Fruit fly (Drosophila melanogaster): Measurements from ENCODE around the gene SmB.
A peak's percentile ranks its signal among the peaks of the same experiment; 100 is the strongest.

Gene SmB

DNA sequence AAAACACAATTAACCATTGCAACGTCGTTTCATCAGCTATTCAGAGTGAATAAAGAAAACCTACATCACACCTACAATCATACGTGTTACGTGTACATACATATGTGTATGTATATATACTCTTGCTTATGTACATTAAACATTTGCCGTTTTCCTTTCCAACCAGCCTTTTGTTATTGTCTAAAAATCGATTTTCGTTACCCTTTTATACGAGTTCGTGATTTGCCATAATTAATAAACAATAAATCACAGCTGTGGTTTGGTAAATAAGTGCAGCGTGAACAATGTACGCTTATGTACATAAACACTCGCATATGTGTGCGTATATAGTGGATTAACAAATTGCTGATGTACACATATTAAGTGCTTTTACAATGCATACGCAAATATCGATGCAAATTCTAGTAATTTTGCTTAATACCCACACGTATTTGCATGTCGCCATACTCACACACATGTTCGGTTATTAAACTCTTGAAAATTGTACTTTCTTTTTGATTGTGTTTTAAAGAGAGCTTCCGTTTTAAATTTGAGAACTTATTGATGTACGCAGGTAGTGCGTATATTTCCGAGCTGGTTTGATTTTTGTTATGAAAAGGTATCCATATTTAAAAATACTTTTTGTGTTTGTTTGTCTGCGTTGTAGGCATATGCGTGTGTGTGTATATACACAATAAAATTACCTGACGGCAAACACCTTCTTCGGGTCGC is 29.4 kb downstream of the SmB start (continued):
- peak; percentile 42 for TF ChIP-seq wek (GFP tag; optimal IDR thresholded peaks at IDR 0.05)
- no peak for TF ChIP-seq yki (optimal IDR thresholded peaks at IDR 0.05)
- TF ChIP-seq CG12299 (tag; optimal IDR thresholded peaks at IDR 0.05) = peak; percentile 23
- TF ChIP-seq cg (GFP tag; optimal IDR thresholded peaks at IDR 0.05) = peak; percentile 84
- TF ChIP-seq YL-1 (GFP tag; optimal IDR thresholded peaks at IDR 0.05) = peak; percentile 17
- TF ChIP-seq sens-2 (GFP tag; IDR thresholded peaks at IDR 0.05) = no peak
- no peak for TF ChIP-seq Stat92E (GFP tag; optimal IDR thresholded peaks at IDR 0.05)
- TF ChIP-seq tll (GFP tag; optimal IDR thresholded peaks at IDR 0.05) = peak in 1 of 2 experiments; percentile 30
- no peak for TF ChIP-seq croc (GFP tag; conservative IDR thresholded peaks at IDR 0.05)
- no peak for TF ChIP-seq H2.0 (GFP tag; IDR thresholded peaks at IDR 0.05)
- TF ChIP-seq CG14014 (GFP tag; IDR thresholded peaks at IDR 0.05) = peak; percentile 27; the same call in 1 of the 2 replicates
- TF ChIP-seq CG3281 (GFP tag; optimal IDR thresholded peaks at IDR 0.05) = peak; percentile 5
- TF ChIP-seq CG11504 (tag; optimal IDR thresholded peaks at IDR 0.05) = no peak
- TF ChIP-seq CG30020 (tag; optimal IDR thresholded peaks at IDR 0.05) = peak; percentile 59
- TF ChIP-seq CG1233 (GFP tag; optimal IDR thresholded peaks at IDR 0.05) = peak; percentile 1
- TF ChIP-seq emc (GFP tag; optimal IDR thresholded peaks at IDR 0.05) = no peak
- TF ChIP-seq corto (GFP tag; optimal IDR thresholded peaks at IDR 0.05) = peak; percentile 9
- peak; percentile 13 for TF ChIP-seq mirr (GFP tag; optimal IDR thresholded peaks at IDR 0.05)
- TF ChIP-seq CG32767 (GFP tag; IDR thresholded peaks at IDR 0.05) = peak; percentile 19; the same call in 1 of the 2 replicates
- TF ChIP-seq Bdp1 (GFP tag; optimal IDR thresholded peaks at IDR 0.05) = no peak
- 0 out of 2 replicates have a peak, but pooled peaks have one; percentile 17 for TF ChIP-seq tna (GFP tag; IDR thresholded peaks at IDR 0.05; ENCODE audit: partially characterized antibody)
- no peak for TF ChIP-seq CG4282 (GFP tag; optimal IDR thresholded peaks at IDR 0.05)
- no peak for TF ChIP-seq CG11695 (GFP tag; IDR thresholded peaks at IDR 0.05)
- no peak for TF ChIP-seq cwo (GFP tag; optimal IDR thresholded peaks at IDR 0.05)

DNA sequence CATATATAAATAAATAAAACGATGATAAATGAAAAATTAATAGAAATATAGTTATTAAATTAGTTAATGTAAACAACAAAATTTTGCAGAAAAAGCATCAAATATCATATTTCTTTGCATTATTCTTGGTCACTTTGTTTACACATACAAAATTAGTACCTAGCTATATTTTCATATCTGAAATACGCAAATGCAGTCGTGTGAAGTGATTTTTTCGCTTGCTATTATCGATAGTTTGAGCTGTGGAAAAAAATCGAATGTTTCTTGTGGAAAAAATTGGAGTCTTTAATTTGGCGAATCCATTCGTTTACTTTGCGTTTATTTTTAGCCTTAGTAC is 30.0 kb downstream of the SmB start, which contains the start of gene Cnot4:
TSS of gene Cnot4 (plus strand) at position 229 of the 337 bp plus-strand sequence.
- TF ChIP-seq Six4 (GFP tag; optimal IDR thresholded peaks at IDR 0.05) (no peak), hth (optimal IDR thresholded peaks at IDR 0.05) (no peak), CG3847 (GFP tag; IDR thresholded peaks at IDR 0.05) (no peak), CG4730 (GFP tag; IDR thresholded peaks at IDR 0.05) (no peak), cato (GFP tag; optimal IDR thresholded peaks at IDR 0.05; ENCODE audit: borderline replicate concordance) (no peak), pum (GFP tag; optimal IDR thresholded peaks at IDR 0.05) (no peak), Rfx (GFP tag; IDR thresholded peaks at IDR 0.05) (no peak), chinmo (GFP tag; IDR thresholded peaks at IDR 0.05; ENCODE audit: partially characterized antibody) (no peak), Hr39 (optimal IDR thresholded peaks at IDR 0.05) (no peak), CG9817 (tag; optimal IDR thresholded peaks at IDR 0.05) (no peak), CG12769 (tag; optimal IDR thresholded peaks at IDR 0.05) (no peak), CG9609 (GFP tag; optimal IDR thresholded peaks at IDR 0.05) (no peak), pfk (GFP tag; optimal IDR thresholded peaks at IDR 0.05) (no peak), D19A (tag; optimal IDR thresholded peaks at IDR 0.05) (no peak), Fer1 (GFP tag; optimal IDR thresholded peaks at IDR 0.05) (no peak), Taf1 (GFP tag; IDR thresholded peaks at IDR 0.05) (no peak), NC2β (GFP tag; optimal IDR thresholded peaks at IDR 0.05) (no peak), bab2 (GFP tag; optimal IDR thresholded peaks at IDR 0.05) (no peak), CG6791 (GFP tag; IDR thresholded peaks at IDR 0.05; ENCODE audit: partially characterized antibody) (0 out of 3 replicates have a peak, but pooled peaks have one; percentile 31), CG6272 (GFP tag; IDR thresholded peaks at IDR 0.05) (no peak), CG15696 (tag; optimal IDR thresholded peaks at IDR 0.05) (no peak), CG10979 (tag; optimal IDR thresholded peaks at IDR 0.05) (no peak), sens-2 (GFP tag; IDR thresholded peaks at IDR 0.05) (no peak), bigmax (GFP tag; optimal IDR thresholded peaks at IDR 0.05) (no peak), CG9727 (GFP tag; optimal IDR thresholded peaks at IDR 0.05) (no peak), CG4404 (GFP tag; IDR thresholded peaks at IDR 0.05) (no peak), CG14860 (GFP tag; IDR thresholded peaks at IDR 0.05; ENCODE audit: partially characterized antibody) (no peak)
